Worm (Caenorhabditis elegans): ENCODE measurements around the gene ccr-4.

ccr-4 gene

ce11 chrIV:12389951-12390350 lies 28.6 kb downstream of the ccr-4 start, which contains the start of gene spe-45 (continued):
- TF ChIP-seq K11D2.4 (GFP tag; IDR thresholded peaks at IDR 0.05) (no peak), B0336.3 (GFP tag; IDR thresholded peaks at IDR 0.05) (peak; percentile 83), chd-7 (tag; optimal IDR thresholded peaks at IDR 0.05) (no peak), hrde-1 (tag; optimal IDR thresholded peaks at IDR 0.05; ENCODE audit: borderline replicate concordance) (peak; percentile 28), mxl-1 (tag; optimal IDR thresholded peaks at IDR 0.05) (no peak), egl-18 (GFP tag; IDR thresholded peaks at IDR 0.05) (no peak), Y56A3A.18 (GFP tag; IDR thresholded peaks at IDR 0.05) (no peak), tlf-1 (GFP tag; optimal IDR thresholded peaks at IDR 0.05) (no peak), ZK185.1 (tag; optimal IDR thresholded peaks at IDR 0.05; ENCODE audit: poor library complexity, severe bottlenecking) (no peak), D2030.7 (GFP tag; IDR thresholded peaks at IDR 0.05) (no peak), hmg-20 (GFP tag; IDR thresholded peaks at IDR 0.05) (no peak), nfya-1 (tag; optimal IDR thresholded peaks at IDR 0.05; ENCODE audit: borderline replicate concordance, insufficient read depth) (no peak), T26A5.8 (tag; optimal IDR thresholded peaks at IDR 0.05) (no peak), F57C9.4 (tag; optimal IDR thresholded peaks at IDR 0.05) (no peak), attf-5 (GFP tag; optimal IDR thresholded peaks at IDR 0.05) (no peak), ztf-3 (GFP tag; optimal IDR thresholded peaks at IDR 0.05) (no peak), attf-6 (GFP tag; IDR thresholded peaks at IDR 0.05) (peak; percentile 74; the same call in 1 of the 2 replicates), sdz-38 (tag; optimal IDR thresholded peaks at IDR 0.05) (no peak), akir-1 (GFP tag; optimal IDR thresholded peaks at IDR 0.05) (no peak), ceh-100 (GFP tag; IDR thresholded peaks at IDR 0.05) (peak; percentile 45; the same call in 1 of the 2 replicates), hmg-1.2 (GFP tag; IDR thresholded peaks at IDR 0.05) (no peak), Y95B8A.8 (GFP tag; IDR thresholded peaks at IDR 0.05) (0 out of 2 replicates have a peak, but pooled peaks have one; percentile 37), F57A8.1 (GFP tag; optimal IDR thresholded peaks at IDR 0.05) (no peak), rpc-1 (optimal IDR thresholded peaks at IDR 0.05) (no peak), rpc-1 (tag; optimal IDR thresholded peaks at IDR 0.05) (no peak), ceh-58 (GFP tag; IDR thresholded peaks at IDR 0.05) (peak; percentile 24; the same call in 1 of the 2 replicates), madf-3 (GFP tag; IDR thresholded peaks at IDR 0.05) (peak; percentile 41; the same call in 1 of the 2 replicates), hlh-26 (GFP tag; conservative IDR thresholded peaks at IDR 0.05) (no peak), egrh-3 (GFP tag; IDR thresholded peaks at IDR 0.05) (no peak), lag-1 (GFP tag; IDR thresholded peaks at IDR 0.05) (no peak), tbp1 (GFP tag; optimal IDR thresholded peaks at IDR 0.05) (peak; percentile 47), F37B4.10 (GFP tag; IDR thresholded peaks at IDR 0.05) (no peak), aptf-3 (GFP tag; IDR thresholded peaks at IDR 0.05) (no peak), F22D6.2 (tag; optimal IDR thresholded peaks at IDR 0.05) (no peak), lsl-1 (GFP tag; optimal IDR thresholded peaks at IDR 0.05) (peak; percentile 28), xnd-1 (tag; optimal IDR thresholded peaks at IDR 0.05) (no peak), ets-4 (GFP tag; optimal IDR thresholded peaks at IDR 0.05) (no peak), F49E8.2 (tag; optimal IDR thresholded peaks at IDR 0.05; ENCODE audit: insufficient read depth) (peak; percentile 71), egl-44 (GFP tag; IDR thresholded peaks at IDR 0.05) (no peak), madf-10 (tag; optimal IDR thresholded peaks at IDR 0.05) (no peak), nfya-2 (GFP tag; IDR thresholded peaks at IDR 0.05) (no peak), ceh-91 (GFP tag; IDR thresholded peaks at IDR 0.05) (no peak), cebp-1 (GFP tag; IDR thresholded peaks at IDR 0.05) (no peak), cebp-1 (tag; optimal IDR thresholded peaks at IDR 0.05) (no peak), lin-35 (GFP tag; optimal IDR thresholded peaks at IDR 0.05) (peak in 1 of 3 experiments; percentile 38), nhr-179 (tag; optimal IDR thresholded peaks at IDR 0.05) (no peak), ztf-26 (tag; optimal IDR thresholded peaks at IDR 0.05) (no peak), ztf-22 (GFP tag; optimal IDR thresholded peaks at IDR 0.05) (no peak), ceh-40 (GFP tag; IDR thresholded peaks at IDR 0.05) (no peak), him-1 (tag; optimal IDR thresholded peaks at IDR 0.05) (peak; percentile 32)
